Worm (Caenorhabditis elegans) whole organism, L3 larva: Measurements from ENCODE around the gene mrpl-35.

Experiments
- ZK546.5 ChIP-seq: sonication (generic microtip); optimal IDR thresholded peaks from 2 replicates; lab custom pipeline; 2017; ENCODE audit warnings: missing biosample characterization, missing genetic modification characterization
- aly-2 ChIP-seq: fragments of 150-350 bp; optimal IDR thresholded peaks from 2 replicates; lab custom pipeline; 2014; ENCODE audit warnings: missing biosample characterization, missing genetic modification characterization
- ceh-16 ChIP-seq: sonication (generic microtip); optimal IDR thresholded peaks from 2 replicates; lab custom pipeline; 2017; ENCODE audit warnings: missing biosample characterization, missing genetic modification characterization
- egl-5 ChIP-seq: fragments of 150-350 bp; optimal IDR thresholded peaks from 2 replicates; lab custom pipeline; 2017; ENCODE audit warnings: missing biosample characterization, missing genetic modification reagents, missing genetic modification characterization, inconsistent platforms
- elt-3 ChIP-seq, 3 experiments: fragments of 150-350 bp in 1 of 3; sonication (generic microtip) in 2 of 3; optimal IDR thresholded peaks; 2 replicates in 2 of 3; 4 replicates in 1 of 3; lab custom pipeline; 2014 to 2017; ENCODE audit warnings: missing biosample characterization in 3 of 3, missing genetic modification characterization in 3 of 3
- mdl-1 ChIP-seq: fragments of 150-350 bp; optimal IDR thresholded peaks from 2 replicates; lab custom pipeline; 2014; ENCODE audit warnings: missing biosample characterization, missing genetic modification characterization
- mml-1 ChIP-seq: fragments of 150-350 bp; sonication (generic microtip); optimal IDR thresholded peaks from 3 replicates; lab custom pipeline; 2014; ENCODE audit warnings: missing biosample characterization, missing genetic modification characterization
- nfya-1 ChIP-seq: sonication (generic microtip); optimal IDR thresholded peaks from 2 replicates; lab custom pipeline; 2017; ENCODE audit warnings: missing genetic modification characterization, mild to moderate bottlenecking, missing compliant biosample characterization, antibody characterized with exemption, moderate library complexity; ENCODE audit not compliant: insufficient read depth
- nhr-237 ChIP-seq: fragments of 150-350 bp; optimal IDR thresholded peaks from 2 replicates; lab custom pipeline; 2014; ENCODE audit warnings: missing biosample characterization, missing genetic modification characterization
- skn-1 ChIP-seq: fragments of 150-350 bp; optimal IDR thresholded peaks from 2 replicates; lab custom pipeline; 2014; ENCODE audit warnings: missing biosample characterization, missing genetic modification characterization
- tbx-2 ChIP-seq: sonication (generic microtip); optimal IDR thresholded peaks from 2 replicates; lab custom pipeline; 2016; ENCODE audit warnings: mild to moderate bottlenecking, missing genetic modification characterization, missing compliant biosample characterization
- unc-62 ChIP-seq: fragments of 150-350 bp; sonication (generic microtip); optimal IDR thresholded peaks from 4 replicates; lab custom pipeline; 2014; ENCODE audit warnings: missing biosample characterization, missing genetic modification reagents, missing genetic modification characterization

DNA sequence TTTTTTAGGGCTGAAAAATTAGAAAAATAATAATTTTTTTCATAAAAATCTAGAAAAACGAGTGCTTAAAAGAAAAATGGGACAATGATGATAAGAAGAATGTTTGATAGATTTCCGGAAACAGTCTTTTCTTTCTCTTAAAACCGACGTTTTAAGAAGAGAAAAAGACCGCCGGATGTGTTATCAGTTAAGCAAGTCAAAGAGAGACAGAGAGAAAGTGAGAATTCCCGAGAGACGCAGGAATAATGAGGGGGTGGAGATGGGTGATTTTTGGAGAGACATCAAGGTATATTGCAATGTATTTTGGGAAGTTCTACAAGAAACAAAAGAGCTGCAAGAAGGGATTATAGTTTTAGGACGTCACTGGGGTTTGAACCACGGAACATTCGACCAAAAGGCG, 34.5 kb upstream of the mrpl-35 start, which contains the start of gene C34C12.9:
- TF ChIP-seq skn-1: no peak
- TF ChIP-seq ceh-16: no peak
- TF ChIP-seq mml-1: no peak
- no peak for TF ChIP-seq unc-62
- TF ChIP-seq nfya-1 (tag; lab: Kevin White, UChicago): no peak
- no peak for TF ChIP-seq tbx-2 (tag; lab: Kevin White, UChicago)
- no peak for TF ChIP-seq mdl-1
- no peak for TF ChIP-seq elt-3 (tag; optimal IDR thresholded peaks at IDR 0.05; lab: Kevin White, UChicago)
- no peak for TF ChIP-seq ZK546.5 (tag; lab: Kevin White, UChicago)
- TF ChIP-seq egl-5 (tag; lab: Kevin White, UChicago): no peak
- TF ChIP-seq nhr-237: no peak
- no peak for TF ChIP-seq aly-2
